Worm (Caenorhabditis elegans): Measurements from ENCODE around the gene F54D5.4.
A peak's percentile ranks its signal among the peaks of the same experiment; 100 is the strongest.

- TF ChIP-seq D1046.2 (GFP tag; IDR thresholded peaks at IDR 0.05), result no peak
- peak in 1 of 2 experiments; percentile 17 for TF ChIP-seq lsy-2 (tag; optimal IDR thresholded peaks at IDR 0.05)
- TF ChIP-seq ceh-28 (tag; optimal IDR thresholded peaks at IDR 0.05), result no peak
- TF ChIP-seq mep-1 (tag; optimal IDR thresholded peaks at IDR 0.05), result no peak
- TF ChIP-seq unc-62 (GFP tag; optimal IDR thresholded peaks at IDR 0.05 in 1 of 2), result no peak
- no peak for TF ChIP-seq unc-62 (tag; optimal IDR thresholded peaks at IDR 0.05)
- TF ChIP-seq ceh-82 (tag; optimal IDR thresholded peaks at IDR 0.05), result no peak
Observed at ce11 chrII:11595368-11595996, 25.9 kb downstream of the F54D5.4 start, which contains the start of gene gfat-1.
